Fruit fly (Drosophila melanogaster): ENCODE measurements around the gene Srp14.

dm6 chr3R:20547758-20548157 is 32.2 kb upstream of the Srp14 start:
- TF ChIP-seq usp (GFP tag; optimal IDR thresholded peaks at IDR 0.05) = no peak
- no peak for TF ChIP-seq psq (optimal IDR thresholded peaks at IDR 0.05)
